Worm (Caenorhabditis elegans): Measurements from ENCODE around the gene K12B6.9.

K12B6.9 gene

DNA sequence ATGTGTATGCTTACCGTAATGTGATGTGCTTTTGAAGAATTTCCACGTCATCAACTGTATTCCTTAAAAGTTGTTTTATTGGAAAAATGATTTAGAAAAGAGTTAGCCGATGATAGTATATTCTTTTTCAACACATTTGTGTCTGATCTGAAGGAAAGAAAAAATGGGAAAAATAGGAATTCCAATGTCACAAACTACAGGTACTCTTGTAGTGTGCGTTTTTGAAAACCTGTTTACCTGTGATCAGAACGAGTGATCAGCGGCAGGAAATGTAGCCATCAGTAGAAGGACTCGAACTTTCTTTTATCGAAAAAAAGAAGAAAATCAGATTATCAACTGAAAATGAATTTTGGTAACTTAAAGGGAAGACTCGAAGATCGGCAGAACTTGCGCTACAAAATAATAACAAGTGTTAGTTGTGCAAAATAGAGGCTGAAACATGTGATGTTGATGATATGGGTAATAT, 29.3 kb upstream of the K12B6.9 start, which contains the start of gene T28C12.15:
Gene T28C12.15 (minus strand): TSS at position 51 of the 466 bp plus-strand sequence.
- TF ChIP-seq ztf-23 (GFP tag; IDR thresholded peaks at IDR 0.05) (no peak), klf-2 (GFP tag; conservative IDR thresholded peaks at IDR 0.05) (no peak), cog-1 (tag; optimal IDR thresholded peaks at IDR 0.05) (no peak), ref-1 (GFP tag; conservative IDR thresholded peaks at IDR 0.05) (no peak)

DNA sequence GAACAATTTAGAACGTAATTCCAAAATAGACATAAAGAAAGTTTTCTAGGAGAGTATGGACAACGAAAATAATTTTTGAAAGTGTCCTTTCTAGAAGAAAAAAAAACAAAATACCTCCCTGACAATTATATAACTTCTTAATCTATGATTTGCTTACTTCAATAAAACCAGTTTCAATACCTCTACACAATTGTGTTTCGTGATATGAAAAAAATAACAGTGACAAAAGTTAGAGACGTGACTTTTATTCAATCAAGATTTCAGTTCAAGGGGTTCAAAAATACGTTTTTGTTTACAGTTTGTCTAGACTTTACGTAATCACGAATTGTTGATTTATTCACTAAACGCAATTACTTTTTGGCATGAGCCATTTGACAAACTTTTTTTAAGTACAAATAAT, 28.8 kb upstream of the K12B6.9 start:
- TF ChIP-seq klf-2 (GFP tag; conservative IDR thresholded peaks at IDR 0.05) (no peak), ztf-23 (GFP tag; IDR thresholded peaks at IDR 0.05) (no peak), cog-1 (tag; optimal IDR thresholded peaks at IDR 0.05) (no peak), med-1 (GFP tag; optimal IDR thresholded peaks at IDR 0.05; ENCODE audit: insufficient read depth) (no peak), T22C8.4 (GFP tag; IDR thresholded peaks at IDR 0.05) (no peak), ztf-29 (GFP tag; IDR thresholded peaks at IDR 0.05) (no peak), flt-1 (GFP tag; IDR thresholded peaks at IDR 0.05) (no peak), ref-1 (GFP tag; conservative IDR thresholded peaks at IDR 0.05) (no peak), tab-1 (GFP tag; IDR thresholded peaks at IDR 0.05) (no peak)

DNA sequence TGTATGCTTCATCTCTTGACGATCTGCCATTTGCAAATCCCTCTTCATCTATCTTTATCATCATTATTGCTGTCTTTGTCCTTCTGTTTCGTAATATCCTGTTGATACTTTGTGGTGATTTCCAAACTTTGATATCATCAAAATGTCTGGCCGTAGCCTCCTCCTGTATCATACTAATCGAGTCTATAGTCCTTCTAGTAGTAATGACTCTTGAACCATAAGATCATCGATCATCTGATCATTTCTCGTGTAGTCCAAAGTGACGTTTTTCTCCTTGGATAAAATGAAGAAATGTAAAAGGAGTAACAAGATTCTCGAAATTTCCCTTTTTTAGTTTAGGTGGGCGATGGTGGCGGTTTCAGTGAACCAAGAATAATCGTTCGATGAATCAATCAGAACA, 26.9 kb upstream of the K12B6.9 start:
- no peak for TF ChIP-seq med-1 (GFP tag; optimal IDR thresholded peaks at IDR 0.05; ENCODE audit: insufficient read depth)
- no peak for TF ChIP-seq cog-1 (tag; optimal IDR thresholded peaks at IDR 0.05)
- TF ChIP-seq tab-1 (GFP tag; IDR thresholded peaks at IDR 0.05), result no peak
- TF ChIP-seq ref-1 (GFP tag; conservative IDR thresholded peaks at IDR 0.05), result no peak
- no peak for TF ChIP-seq flt-1 (GFP tag; IDR thresholded peaks at IDR 0.05)
- TF ChIP-seq ztf-29 (GFP tag; IDR thresholded peaks at IDR 0.05), result no peak
- TF ChIP-seq T22C8.4 (GFP tag; IDR thresholded peaks at IDR 0.05), result no peak
- TF ChIP-seq ztf-23 (GFP tag; IDR thresholded peaks at IDR 0.05), result no peak
- TF ChIP-seq klf-2 (GFP tag; conservative IDR thresholded peaks at IDR 0.05), result no peak

DNA sequence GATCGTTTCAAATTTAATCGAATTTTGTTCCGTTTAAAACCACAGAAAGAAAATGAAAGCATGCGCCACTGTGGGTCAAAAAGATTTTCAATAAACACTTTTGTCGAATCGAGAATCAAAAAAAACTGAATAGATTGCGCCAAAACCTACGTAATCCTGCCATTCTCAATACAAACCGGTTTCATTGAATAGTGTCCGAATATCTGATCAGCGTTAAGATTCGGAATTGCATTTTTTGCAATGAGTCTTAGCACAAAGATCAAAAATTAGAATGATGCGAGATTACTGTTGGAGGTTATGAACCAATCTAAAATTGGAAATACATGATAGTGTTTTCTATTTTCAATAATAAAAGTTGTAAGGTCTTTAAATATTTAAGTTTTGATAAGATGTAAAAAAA, 25.5 kb upstream of the K12B6.9 start:
- no peak for TF ChIP-seq tab-1 (GFP tag; IDR thresholded peaks at IDR 0.05)
- TF ChIP-seq ztf-29 (GFP tag; IDR thresholded peaks at IDR 0.05), result no peak
- TF ChIP-seq ztf-23 (GFP tag; IDR thresholded peaks at IDR 0.05), result no peak
- no peak for TF ChIP-seq T22C8.4 (GFP tag; IDR thresholded peaks at IDR 0.05)
- TF ChIP-seq med-1 (GFP tag; optimal IDR thresholded peaks at IDR 0.05; ENCODE audit: insufficient read depth), result no peak
- no peak for TF ChIP-seq cog-1 (tag; optimal IDR thresholded peaks at IDR 0.05)
- TF ChIP-seq klf-2 (GFP tag; conservative IDR thresholded peaks at IDR 0.05), result no peak
- TF ChIP-seq flt-1 (GFP tag; IDR thresholded peaks at IDR 0.05), result no peak
- no peak for TF ChIP-seq ref-1 (GFP tag; conservative IDR thresholded peaks at IDR 0.05)

DNA sequence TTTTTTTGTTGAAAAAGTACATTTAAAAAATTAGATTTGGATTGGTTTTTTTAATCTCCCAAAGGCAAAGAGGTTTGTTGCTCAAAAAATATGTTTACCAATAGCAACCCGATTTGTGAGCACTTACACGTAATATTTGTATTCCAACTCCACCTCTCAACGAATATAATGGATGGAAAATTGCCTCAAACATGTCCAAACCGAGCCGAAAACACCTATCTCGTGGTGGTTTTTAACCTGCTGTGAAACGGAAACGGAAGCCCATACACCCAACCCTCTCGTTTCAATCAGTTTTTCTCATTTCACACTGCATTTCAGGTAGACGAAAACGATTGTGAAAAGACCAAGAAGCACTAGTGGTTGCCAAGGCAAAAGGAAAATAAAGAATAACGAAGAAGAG, 24.2 kb upstream of the K12B6.9 start, which contains the start of gene cest-24:
Gene cest-24 (plus strand): TSS at position 301 of the 400 bp plus-strand sequence.
- TF ChIP-seq T22C8.4 (GFP tag; IDR thresholded peaks at IDR 0.05) (no peak), ztf-23 (GFP tag; IDR thresholded peaks at IDR 0.05) (no peak), cog-1 (tag; optimal IDR thresholded peaks at IDR 0.05) (no peak), ztf-29 (GFP tag; IDR thresholded peaks at IDR 0.05) (no peak), tab-1 (GFP tag; IDR thresholded peaks at IDR 0.05) (no peak), med-1 (GFP tag; optimal IDR thresholded peaks at IDR 0.05; ENCODE audit: insufficient read depth) (no peak), flt-1 (GFP tag; IDR thresholded peaks at IDR 0.05) (no peak), ref-1 (GFP tag; conservative IDR thresholded peaks at IDR 0.05) (no peak), klf-2 (GFP tag; conservative IDR thresholded peaks at IDR 0.05) (no peak)

DNA sequence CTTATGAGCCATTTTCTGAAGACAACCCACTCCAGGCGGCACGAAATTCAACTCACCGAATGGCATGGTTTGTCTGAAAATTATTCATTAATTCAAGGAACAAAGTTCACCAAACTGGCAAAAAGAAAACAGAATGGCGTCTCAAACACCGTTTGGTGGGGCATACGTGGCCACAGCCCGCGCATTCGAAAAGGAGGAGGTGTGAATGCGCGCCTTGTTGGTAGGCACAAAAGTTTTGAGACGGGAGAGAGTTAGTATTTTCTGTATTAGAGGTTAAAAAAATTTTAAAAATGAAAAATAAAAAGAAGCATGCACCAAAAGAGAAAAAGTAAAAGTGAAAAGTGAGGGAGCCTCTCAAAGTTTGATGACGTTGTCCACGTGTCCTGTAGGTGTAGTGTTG, 19.5 kb upstream of the K12B6.9 start:
- TF ChIP-seq ztf-23 (GFP tag; IDR thresholded peaks at IDR 0.05) (no peak), klf-2 (GFP tag; conservative IDR thresholded peaks at IDR 0.05) (no peak), flt-1 (GFP tag; IDR thresholded peaks at IDR 0.05) (no peak), T22C8.4 (GFP tag; IDR thresholded peaks at IDR 0.05) (no peak), ztf-29 (GFP tag; IDR thresholded peaks at IDR 0.05) (no peak), tab-1 (GFP tag; IDR thresholded peaks at IDR 0.05) (no peak), med-1 (GFP tag; optimal IDR thresholded peaks at IDR 0.05; ENCODE audit: insufficient read depth) (no peak)

DNA sequence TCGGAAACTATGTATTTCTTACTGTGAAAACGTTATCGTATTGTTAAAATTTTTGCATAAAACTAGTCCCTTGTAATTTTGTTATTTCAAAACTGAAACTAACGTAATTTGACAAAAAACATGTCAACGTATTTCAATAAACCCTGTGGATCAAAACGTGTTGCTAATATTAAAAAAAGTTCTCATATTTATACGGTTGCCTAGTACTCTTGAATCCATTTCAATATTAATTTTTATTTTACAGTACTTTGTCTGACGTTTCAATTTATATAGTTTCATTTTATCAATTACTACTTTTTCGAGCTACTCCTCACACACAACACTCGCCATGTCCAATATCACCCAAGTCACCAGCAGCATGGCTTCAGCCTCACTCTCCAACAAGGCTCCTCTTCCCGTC, 11.0 kb upstream of the K12B6.9 start, which contains the start of gene sago-1:
Gene sago-1 (plus strand): TSS at position 301 of the 400 bp plus-strand sequence.
- TF ChIP-seq T22C8.4 (GFP tag; IDR thresholded peaks at IDR 0.05) (no peak), ztf-29 (GFP tag; IDR thresholded peaks at IDR 0.05) (no peak), klf-2 (GFP tag; conservative IDR thresholded peaks at IDR 0.05) (no peak), tab-1 (GFP tag; IDR thresholded peaks at IDR 0.05) (no peak), med-1 (GFP tag; optimal IDR thresholded peaks at IDR 0.05; ENCODE audit: insufficient read depth) (no peak), ref-1 (GFP tag; conservative IDR thresholded peaks at IDR 0.05) (no peak), cog-1 (tag; optimal IDR thresholded peaks at IDR 0.05) (no peak), ztf-23 (GFP tag; IDR thresholded peaks at IDR 0.05) (no peak), flt-1 (GFP tag; IDR thresholded peaks at IDR 0.05) (no peak)

DNA sequence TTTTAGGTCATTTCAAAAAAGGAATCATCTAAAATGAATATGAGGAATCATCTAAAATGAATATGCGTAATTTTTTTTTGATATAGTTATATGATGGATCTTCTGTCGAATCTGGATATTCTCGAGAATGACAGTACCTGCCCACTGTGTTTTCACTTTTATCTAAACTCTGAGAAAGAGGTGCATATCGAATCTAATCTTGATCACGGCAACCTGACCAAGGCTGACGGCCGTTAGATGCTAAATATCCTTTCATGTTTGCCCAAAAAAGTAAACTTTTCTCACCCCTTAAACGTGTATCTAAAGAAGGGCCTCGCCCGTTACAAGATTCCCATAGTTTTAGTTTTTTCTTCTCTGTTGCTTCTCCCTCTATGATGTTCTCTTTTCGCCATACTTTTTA, 10.0 kb upstream of the K12B6.9 start:
- TF ChIP-seq ztf-29 (GFP tag; IDR thresholded peaks at IDR 0.05), result no peak
- TF ChIP-seq tab-1 (GFP tag; IDR thresholded peaks at IDR 0.05), result no peak
- no peak for TF ChIP-seq cog-1 (tag; optimal IDR thresholded peaks at IDR 0.05)
- no peak for TF ChIP-seq med-1 (GFP tag; optimal IDR thresholded peaks at IDR 0.05; ENCODE audit: insufficient read depth)
- TF ChIP-seq T22C8.4 (GFP tag; IDR thresholded peaks at IDR 0.05), result no peak
- TF ChIP-seq ref-1 (GFP tag; conservative IDR thresholded peaks at IDR 0.05), result no peak
- no peak for TF ChIP-seq klf-2 (GFP tag; conservative IDR thresholded peaks at IDR 0.05)
- no peak for TF ChIP-seq flt-1 (GFP tag; IDR thresholded peaks at IDR 0.05)
- no peak for TF ChIP-seq ztf-23 (GFP tag; IDR thresholded peaks at IDR 0.05)

DNA sequence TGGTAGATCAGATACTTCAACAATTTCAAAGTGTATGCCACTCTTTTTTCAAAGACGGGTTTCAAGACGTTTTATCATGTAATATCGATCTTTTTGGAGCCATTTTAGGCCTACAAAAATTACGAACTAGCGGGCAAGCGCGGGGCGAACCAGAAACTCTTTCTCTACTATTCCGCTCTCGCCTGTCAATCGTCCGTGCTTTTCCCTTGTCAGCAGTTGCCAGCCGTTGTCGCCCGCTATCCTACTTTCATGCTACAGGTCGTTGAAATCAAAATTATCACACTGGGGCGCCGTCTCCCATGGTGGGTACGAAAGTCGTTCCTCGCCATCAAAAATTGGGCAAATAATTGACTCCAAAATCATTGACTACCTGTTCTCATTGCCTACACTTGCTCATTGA, 8.6 kb upstream of the K12B6.9 start:
- TF ChIP-seq tab-1 (GFP tag; IDR thresholded peaks at IDR 0.05), result no peak
- no peak for TF ChIP-seq ztf-23 (GFP tag; IDR thresholded peaks at IDR 0.05)
- TF ChIP-seq cog-1 (tag; optimal IDR thresholded peaks at IDR 0.05), result no peak
- TF ChIP-seq med-1 (GFP tag; optimal IDR thresholded peaks at IDR 0.05; ENCODE audit: insufficient read depth), result no peak

DNA sequence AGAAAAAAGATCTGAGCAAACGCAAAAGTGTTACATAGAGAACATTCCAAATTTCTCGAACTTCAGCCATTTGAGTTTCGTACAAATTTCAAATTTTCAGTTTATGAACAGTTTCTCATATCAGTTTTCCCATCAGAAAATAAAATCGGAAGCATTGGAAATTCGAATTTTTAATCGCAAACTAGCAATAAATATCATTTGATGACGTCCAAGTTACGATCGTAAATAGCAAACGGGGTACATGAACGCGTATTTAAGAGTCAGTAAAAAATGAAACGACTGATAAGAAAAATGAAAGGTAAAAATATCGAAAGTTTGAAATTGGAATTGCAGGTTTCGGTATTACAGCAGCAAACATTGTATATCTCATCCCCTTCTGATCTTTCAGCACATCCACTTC, 1.2 kb downstream of the K12B6.9 start:
- TF ChIP-seq cog-1 (tag; optimal IDR thresholded peaks at IDR 0.05), result no peak
- no peak for TF ChIP-seq tab-1 (GFP tag; IDR thresholded peaks at IDR 0.05)
